Worm (Caenorhabditis elegans) whole organism, young adult: ENCODE measurements around the gene ent-1.

Source experiments
- F33H1.4 ChIP-seq: fragments of 200-800 bp; sonication (Bioruptor generic); IDR thresholded peaks from 2 replicates; pipeline ENCODE4 v1.3.6; 2022; ENCODE audit warnings: missing genetic modification reagents, missing genetic modification characterization, missing compliant biosample characterization
- F49E8.2 ChIP-seq: sonication (generic microtip); optimal IDR thresholded peaks from 3 replicates; lab custom pipeline; 2017; ENCODE audit warnings: missing genetic modification characterization, mild to moderate bottlenecking, missing compliant biosample characterization, antibody characterized with exemption, moderate library complexity; ENCODE audit not compliant: insufficient read depth
- T26A5.8 ChIP-seq: sonication (generic microtip); optimal IDR thresholded peaks from 2 replicates; lab custom pipeline; 2016; ENCODE audit warnings: missing genetic modification characterization, missing compliant biosample characterization
- aptf-2 ChIP-seq: fragments of 200-800 bp; sonication (Bioruptor generic); conservative IDR thresholded peaks from 2 replicates; pipeline ENCODE4 v1.3.6; 2022; ENCODE audit warnings: missing genetic modification reagents, missing genetic modification characterization, missing compliant biosample characterization
- aptf-3 ChIP-seq: fragments of 200-800 bp; sonication (Bioruptor generic); IDR thresholded peaks from 2 replicates; pipeline ENCODE4 v1.3.6; 2022; ENCODE audit warnings: missing genetic modification characterization, missing compliant biosample characterization
- athp-1 ChIP-seq: sonication (generic microtip); optimal IDR thresholded peaks from 2 replicates; lab custom pipeline; 2017; ENCODE audit warnings: mild to moderate bottlenecking, missing genetic modification characterization, missing compliant biosample characterization
- attf-3 ChIP-seq: fragments of 200-800 bp; sonication (Bioruptor generic); conservative IDR thresholded peaks from 2 replicates; pipeline ENCODE4 v1.3.6; 2022; ENCODE audit warnings: missing genetic modification reagents, missing genetic modification characterization, missing compliant biosample characterization
- attf-5 ChIP-seq: fragments of 200-800 bp; sonication (Bioruptor generic); optimal IDR thresholded peaks from 2 replicates; lab custom pipeline; 2018; ENCODE audit warnings: mild to moderate bottlenecking, missing genetic modification characterization, missing compliant biosample characterization
- bed-1 ChIP-seq: fragments of 200-800 bp; sonication (Bioruptor generic); IDR thresholded peaks from 2 replicates; pipeline ENCODE4 v1.3.6; 2022; ENCODE audit warnings: missing genetic modification reagents, missing genetic modification characterization, missing compliant biosample characterization
- cebp-2 ChIP-seq: fragments of 200-800 bp; sonication (Bioruptor generic); IDR thresholded peaks from 2 replicates; pipeline ENCODE4 v1.3.6; 2022; ENCODE audit warnings: missing genetic modification characterization, missing compliant biosample characterization
- ceh-40 ChIP-seq: fragments of 200-800 bp; sonication (Bioruptor generic); IDR thresholded peaks from 2 replicates; pipeline ENCODE4 v1.3.6; 2022; ENCODE audit warnings: missing genetic modification characterization, missing compliant biosample characterization
- ceh-58 ChIP-seq: fragments of 200-800 bp; sonication (Bioruptor generic); IDR thresholded peaks from 2 replicates; pipeline ENCODE4 v1.3.6; 2022; ENCODE audit warnings: missing genetic modification characterization, missing compliant biosample characterization
- ceh-79 ChIP-seq: sonication (generic microtip); optimal IDR thresholded peaks from 2 replicates; lab custom pipeline; 2017; ENCODE audit warnings: mild to moderate bottlenecking, missing genetic modification characterization, missing compliant biosample characterization
- efl-1 ChIP-seq: fragments of 150-350 bp; optimal IDR thresholded peaks from 2 replicates; lab custom pipeline; 2014; ENCODE audit warnings: missing biosample characterization, missing genetic modification reagents, missing genetic modification characterization
- him-1 ChIP-seq: sonication (generic microtip); optimal IDR thresholded peaks from 2 replicates; lab custom pipeline; 2016; ENCODE audit warnings: missing genotype, missing genetic modification reagents, missing genetic modification characterization, missing compliant biosample characterization
- hlh-26 ChIP-seq: fragments of 200-800 bp; sonication (Bioruptor generic); conservative IDR thresholded peaks from 2 replicates; pipeline ENCODE4 v1.3.6; 2022; ENCODE audit warnings: missing genetic modification reagents, missing genetic modification characterization, missing compliant biosample characterization
- hrde-1 ChIP-seq: sonication (generic microtip); optimal IDR thresholded peaks from 2 replicates; lab custom pipeline; 2016; ENCODE audit warnings: missing genetic modification characterization, mild to moderate bottlenecking, missing compliant biosample characterization, moderate library complexity, missing genotype, missing genetic modification reagents, borderline replicate concordance
- hsf-1 ChIP-seq: fragments of 200-800 bp; sonication (Bioruptor generic); IDR thresholded peaks from 2 replicates; pipeline ENCODE4 v1.3.6; 2022; ENCODE audit warnings: missing genetic modification reagents, missing genetic modification characterization, missing compliant biosample characterization
- lag-1 ChIP-seq: fragments of 200-800 bp; sonication (Bioruptor generic); IDR thresholded peaks from 2 replicates; pipeline ENCODE4 v1.3.6; 2022; ENCODE audit warnings: missing genetic modification reagents, missing genetic modification characterization, missing compliant biosample characterization
- let-526 ChIP-seq: fragments of 200-800 bp; sonication (Bioruptor generic); IDR thresholded peaks from 2 replicates; pipeline ENCODE4 v1.3.6; 2022; ENCODE audit warnings: missing genetic modification reagents, missing genetic modification characterization, missing compliant biosample characterization
- lin-35 ChIP-seq, 3 experiments: fragments of 150-350 bp in 2 of 3; sonication (generic microtip) in 1 of 3; optimal IDR thresholded peaks; 2 replicates each; lab custom pipeline; 2014 to 2018; ENCODE audit warnings: missing biosample characterization in 3 of 3, missing genetic modification characterization in 3 of 3, missing genetic modification reagents in 3 of 3
- lin-54 ChIP-seq: fragments of 200-800 bp; sonication (Bioruptor generic); optimal IDR thresholded peaks from 2 replicates; lab custom pipeline; 2018; ENCODE audit warnings: mild to moderate bottlenecking, missing genetic modification characterization, missing compliant biosample characterization
- madf-6 ChIP-seq: fragments of 200-800 bp; sonication (Bioruptor generic); IDR thresholded peaks from 2 replicates; pipeline ENCODE4 v1.3.6; 2022; ENCODE audit warnings: missing genetic modification reagents, missing genetic modification characterization, missing compliant biosample characterization
- madf-8 ChIP-seq: fragments of 200-800 bp; sonication (Bioruptor generic); conservative IDR thresholded peaks from 2 replicates; pipeline ENCODE4 v1.3.6; 2022; ENCODE audit warnings: missing genetic modification reagents, missing genetic modification characterization, missing compliant biosample characterization
- nfyb-1 ChIP-seq: fragments of 200-800 bp; sonication (Bioruptor generic); IDR thresholded peaks from 2 replicates; pipeline ENCODE4 v1.3.6; 2022; ENCODE audit warnings: missing genetic modification reagents, missing genetic modification characterization, missing compliant biosample characterization
- nhr-120 ChIP-seq: fragments of 200-800 bp; sonication (Bioruptor generic); IDR thresholded peaks from 2 replicates; pipeline ENCODE4 v1.3.6; 2022; ENCODE audit warnings: missing genetic modification characterization, missing compliant biosample characterization
- pbrm-1 ChIP-seq: fragments of 200-800 bp; sonication (Bioruptor generic); IDR thresholded peaks from 2 replicates; pipeline ENCODE4 v1.3.6; 2022; ENCODE audit warnings: missing genetic modification reagents, missing genetic modification characterization, missing compliant biosample characterization
- pha-4 ChIP-seq: fragments of 150-350 bp; sonication (generic microtip); optimal IDR thresholded peaks from 2 replicates; lab custom pipeline; 2014; ENCODE audit warnings: missing biosample characterization, missing genetic modification reagents, missing genetic modification characterization
- rec-8 ChIP-seq, 2 experiments: sonication (generic microtip); optimal IDR thresholded peaks; 2 replicates each; lab custom pipeline; 2016; ENCODE audit warnings: mild to moderate bottlenecking in 2 of 2, missing genetic modification characterization in 2 of 2, missing genetic modification reagents in 2 of 2, missing genotype in 2 of 2, missing biosample characterization in 1 of 2, missing compliant biosample characterization in 1 of 2, moderate library complexity in 1 of 2
- snpc-1.1 ChIP-seq: sonication (generic microtip); optimal IDR thresholded peaks from 2 replicates; lab custom pipeline; 2017; ENCODE audit warnings: missing genetic modification characterization, mild to moderate bottlenecking, missing compliant biosample characterization, antibody characterized with exemption, moderate library complexity, missing genotype, missing genetic modification reagents; ENCODE audit not compliant: insufficient read depth
- snpc-1.3 ChIP-seq: sonication (generic microtip); optimal IDR thresholded peaks from 2 replicates; lab custom pipeline; 2017; ENCODE audit warnings: missing genetic modification characterization, mild to moderate bottlenecking, missing compliant biosample characterization, antibody characterized with exemption, moderate library complexity, missing genotype, missing genetic modification reagents; ENCODE audit not compliant: insufficient read depth
- snpc-3.4 ChIP-seq: sonication (generic microtip); optimal IDR thresholded peaks from 2 replicates; lab custom pipeline; 2017; ENCODE audit warnings: missing genetic modification characterization, mild to moderate bottlenecking, missing compliant biosample characterization, antibody characterized with exemption, moderate library complexity, missing genotype, missing genetic modification reagents
- tlf-1 ChIP-seq: fragments of 200-800 bp; sonication (Bioruptor generic); optimal IDR thresholded peaks from 2 replicates; lab custom pipeline; 2018; ENCODE audit warnings: mild to moderate bottlenecking, missing genetic modification characterization, missing compliant biosample characterization
- unc-130 ChIP-seq: sonication (generic microtip); optimal IDR thresholded peaks from 2 replicates; lab custom pipeline; 2016; ENCODE audit warnings: missing genetic modification reagents, missing genetic modification characterization, missing compliant biosample characterization
- xnd-1 ChIP-seq: sonication (generic microtip); optimal IDR thresholded peaks from 2 replicates; lab custom pipeline; 2016; ENCODE audit warnings: missing genotype, missing genetic modification reagents, missing genetic modification characterization, missing compliant biosample characterization
- zfh-2 ChIP-seq: fragments of 200-800 bp; sonication (Bioruptor generic); conservative IDR thresholded peaks from 2 replicates; pipeline ENCODE4 v1.3.6; 2022; ENCODE audit warnings: missing genetic modification reagents, missing genetic modification characterization, missing compliant biosample characterization
- ztf-26 ChIP-seq: sonication (generic microtip); optimal IDR thresholded peaks from 2 replicates; lab custom pipeline; 2017; ENCODE audit warnings: missing genetic modification characterization, missing compliant biosample characterization

Gene ent-1

DNA sequence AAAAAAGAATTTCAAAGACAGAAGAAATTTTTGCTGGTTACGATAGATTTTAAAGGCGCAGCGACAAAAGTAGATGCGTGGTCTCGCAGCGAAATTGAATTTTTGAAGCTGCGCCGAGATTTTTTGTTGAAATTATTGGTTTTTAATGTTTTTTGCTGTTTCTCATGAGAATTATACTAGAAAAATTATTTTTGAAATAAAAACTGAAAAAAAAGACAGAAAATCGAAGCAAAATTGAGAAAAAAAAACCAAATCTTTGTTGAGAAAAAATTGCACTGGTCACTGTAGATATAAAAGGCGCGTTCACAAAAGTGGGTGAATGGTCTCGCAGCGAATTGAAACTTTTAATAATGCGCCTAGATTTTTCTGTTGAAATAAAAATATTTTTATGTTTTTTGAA, 40.4 kb upstream of the ent-1 start (continued):
- TF ChIP-seq lin-35 (GFP tag; optimal IDR thresholded peaks at IDR 0.05; lab: Kevin White, UChicago) (no peak), efl-1 (GFP tag; lab: Kevin White, UChicago) (peak; percentile 49), madf-8 (GFP tag; lab: Robert Waterston, UW) (peak; percentile 95), ceh-40 (GFP tag; lab: Robert Waterston, UW) (no peak), athp-1 (tag; lab: Kevin White, UChicago) (peak; percentile 7), madf-6 (GFP tag; lab: Robert Waterston, UW) (peak; percentile 95), aptf-3 (GFP tag; lab: Robert Waterston, UW) (no peak), snpc-1.1 (no peak), bed-1 (GFP tag; lab: Robert Waterston, UW) (no peak), lin-54 (GFP tag; lab: Kevin White, UChicago) (peak; percentile 63), ztf-26 (tag; lab: Kevin White, UChicago) (no peak), snpc-3.4 (tag; lab: Kevin White, UChicago) (peak; percentile 25), nfyb-1 (GFP tag; lab: Robert Waterston, UW) (no peak), F33H1.4 (GFP tag; lab: Robert Waterston, UW) (peak; percentile 95), hrde-1 (peak; percentile 12), tlf-1 (GFP tag; lab: Kevin White, UChicago) (peak; percentile 41), xnd-1 (peak; percentile 97), snpc-1.3 (tag; lab: Kevin White, UChicago) (peak; percentile 56), him-1 (peak; percentile 76), F49E8.2 (tag; lab: Kevin White, UChicago) (peak; percentile 54), attf-5 (no peak), ceh-58 (GFP tag; lab: Robert Waterston, UW) (no peak), cebp-2 (GFP tag; lab: Robert Waterston, UW) (no peak), unc-130 (peak; percentile 23), pbrm-1 (GFP tag; lab: Robert Waterston, UW) (peak; percentile 48; the same call in 1 of the 2 replicates), lag-1 (GFP tag; lab: Robert Waterston, UW) (no peak)

DNA sequence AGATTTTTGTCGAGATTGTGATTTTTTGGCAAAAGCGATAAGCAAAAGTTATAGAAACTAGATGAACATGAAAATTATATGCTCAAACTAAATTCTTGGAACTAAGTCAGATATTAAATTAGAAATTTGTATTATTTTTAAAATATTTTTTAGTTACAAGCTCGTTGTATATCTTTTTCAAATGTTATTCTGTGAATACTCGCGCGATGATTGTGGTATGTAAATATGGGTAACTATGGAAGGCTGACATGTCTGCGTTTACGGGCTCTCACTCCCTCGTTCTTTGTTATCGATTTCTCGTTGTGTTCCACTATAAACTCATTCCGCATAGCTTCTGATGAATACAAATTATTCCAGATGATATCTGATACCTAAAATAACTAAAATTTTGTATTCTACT, 38.9 kb upstream of the ent-1 start, which contains the start of gene ZK792.7:
Gene ZK792.7 (plus strand): TSS at position 301 of the 400 bp plus-strand sequence.
- TF ChIP-seq pbrm-1 (GFP tag; lab: Robert Waterston, UW) (no peak), hsf-1 (GFP tag; lab: Robert Waterston, UW) (no peak), hlh-26 (GFP tag; lab: Robert Waterston, UW) (no peak), F33H1.4 (GFP tag; lab: Robert Waterston, UW) (no peak), pha-4 (tag; lab: Kevin White, UChicago) (no peak), efl-1 (GFP tag; lab: Kevin White, UChicago) (no peak), athp-1 (tag; lab: Kevin White, UChicago) (no peak), ceh-79 (tag; lab: Kevin White, UChicago) (no peak), attf-3 (no peak), cebp-2 (GFP tag; lab: Robert Waterston, UW) (no peak), aptf-2 (GFP tag; lab: Robert Waterston, UW) (no peak), let-526 (no peak), rec-8 (tag; optimal IDR thresholded peaks at IDR 0.05; lab: Kevin White, UChicago) (no peak)

DNA sequence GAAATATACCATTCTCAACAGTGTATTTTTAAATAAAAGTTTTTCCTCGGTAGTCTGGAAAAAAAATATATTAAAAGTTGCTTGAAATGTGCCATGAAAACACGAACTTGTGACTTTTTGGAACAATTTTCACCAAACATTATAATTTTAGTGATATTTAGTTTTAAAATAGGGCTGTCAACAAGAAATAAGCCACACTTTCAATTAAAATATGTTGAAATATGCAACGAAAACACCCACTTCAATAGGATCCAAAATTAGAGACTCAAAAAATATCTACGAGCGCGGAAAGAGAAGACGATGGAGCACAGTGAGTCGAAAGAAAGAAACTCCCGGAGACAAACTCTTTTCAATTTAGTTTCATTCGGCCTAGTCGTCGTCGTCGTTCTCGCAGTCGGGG, 38.2 kb upstream of the ent-1 start, which contains the start of gene ZK792.12:
Gene ZK792.12 (plus strand): TSS at position 301 of the 400 bp plus-strand sequence.
- TF ChIP-seq zfh-2 (GFP tag; lab: Robert Waterston, UW) (no peak), let-526 (no peak), T26A5.8 (tag; lab: Kevin White, UChicago) (no peak), nhr-120 (GFP tag; lab: Robert Waterston, UW) (no peak), bed-1 (GFP tag; lab: Robert Waterston, UW) (no peak)
